Fruit fly (Drosophila melanogaster): ENCODE data around the gene CG31542.

Gene CG31542

DNA sequence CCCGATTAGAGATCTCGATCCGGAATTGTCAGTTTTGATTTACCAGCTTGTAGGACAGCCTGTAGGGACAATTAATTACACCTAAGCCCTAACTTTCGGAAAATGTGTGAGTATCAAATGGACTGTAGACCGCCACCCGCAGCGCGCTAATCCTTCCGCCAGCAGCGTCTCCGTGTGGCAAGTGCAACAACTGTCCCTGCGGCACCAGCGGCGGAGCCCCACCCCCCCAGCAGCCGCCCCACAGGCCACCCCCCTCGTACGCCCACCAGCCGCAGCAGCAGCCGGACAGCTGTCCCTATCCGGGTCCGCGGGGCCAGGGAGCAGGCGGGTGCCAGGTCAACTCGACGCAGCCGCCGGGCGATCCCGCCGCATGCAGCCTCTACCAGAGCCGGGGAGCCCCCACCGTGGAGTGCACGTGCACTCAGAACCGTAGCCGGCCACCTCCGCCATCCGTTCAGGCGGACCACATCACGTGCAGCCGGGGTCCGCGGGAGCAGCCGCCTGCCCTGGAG lies at the start of gene CG31542, which contains the start of gene CG34277:
Gene CG31542 (plus strand): TSS at position 51 of the 512 bp plus-strand sequence.
Gene CG34277 (plus strand): TSS at position 51 of the 512 bp plus-strand sequence.
- TF ChIP-seq CG8119 (GFP tag; IDR thresholded peaks at IDR 0.05), result no peak
- no peak for TF ChIP-seq CG6792 (GFP tag; optimal IDR thresholded peaks at IDR 0.05)
- no peak for TF ChIP-seq Ets21C (GFP tag; optimal IDR thresholded peaks at IDR 0.05)
- TF ChIP-seq CG10669 (GFP tag; optimal IDR thresholded peaks at IDR 0.05), result no peak
- TF ChIP-seq Blimp-1 (GFP tag; optimal IDR thresholded peaks at IDR 0.05), result no peak

dm6 chr3R:5320672-5321071 lies 48.7 kb upstream of the CG31542 start:
- no peak for TF ChIP-seq CG9139 (GFP tag; optimal IDR thresholded peaks at IDR 0.05)
- TF ChIP-seq Smox (GFP tag; optimal IDR thresholded peaks at IDR 0.05), result no peak
- TF ChIP-seq fkh (GFP tag; optimal IDR thresholded peaks at IDR 0.05), result peak; percentile 86
- peak; percentile 71 for TF ChIP-seq Eip78C (GFP tag)
- peak in 1 of 2 experiments; percentile 15 for TF ChIP-seq ss (GFP tag; optimal IDR thresholded peaks at IDR 0.05)
- TF ChIP-seq Sox14 (GFP tag; optimal IDR thresholded peaks at IDR 0.05), result peak; percentile 60
- TF ChIP-seq achi (GFP tag; optimal IDR thresholded peaks at IDR 0.05), result no peak
- no peak for TF ChIP-seq Lpt (GFP tag; optimal IDR thresholded peaks at IDR 0.05)
- TF ChIP-seq vri (GFP tag; optimal IDR thresholded peaks at IDR 0.05), result peak; percentile 60
- TF ChIP-seq topi (GFP tag; optimal IDR thresholded peaks at IDR 0.05), result no peak

dm6 chr3R:5322182-5322609 lies 47.1 kb upstream of the CG31542 start:
- no peak for TF ChIP-seq fd59A (GFP tag; optimal IDR thresholded peaks at IDR 0.05)
- TF ChIP-seq CG9139 (GFP tag; optimal IDR thresholded peaks at IDR 0.05), result no peak
- no peak for TF ChIP-seq eg (GFP tag; IDR thresholded peaks at IDR 0.05)
- no peak for TF ChIP-seq CG6854 (GFP tag; optimal IDR thresholded peaks at IDR 0.05)
- TF ChIP-seq CG6163 (GFP tag; IDR thresholded peaks at IDR 0.05), result no peak
- TF ChIP-seq CG6276 (GFP tag; optimal IDR thresholded peaks at IDR 0.05), result no peak
- no peak for TF ChIP-seq CG10669 (GFP tag; optimal IDR thresholded peaks at IDR 0.05)
- TF ChIP-seq fd85E (GFP tag; optimal IDR thresholded peaks at IDR 0.05), result no peak
- no peak for TF ChIP-seq Blimp-1 (GFP tag; optimal IDR thresholded peaks at IDR 0.05)
- no peak for TF ChIP-seq CG34406 (GFP tag; optimal IDR thresholded peaks at IDR 0.05)
- TF ChIP-seq Ets21C (GFP tag; optimal IDR thresholded peaks at IDR 0.05), result no peak
- no peak for TF ChIP-seq Ets96B (tag; optimal IDR thresholded peaks at IDR 0.05)
- no peak for TF ChIP-seq CG1621 (tag; optimal IDR thresholded peaks at IDR 0.05)
- no peak for TF ChIP-seq CG8632 (GFP tag; optimal IDR thresholded peaks at IDR 0.05)

dm6 chr3R:5323741-5324538 lies 45.4 kb upstream of the CG31542 start:
- TF ChIP-seq achi (GFP tag; optimal IDR thresholded peaks at IDR 0.05), result no peak
- peak; percentile 51 for TF ChIP-seq CG6276 (GFP tag; optimal IDR thresholded peaks at IDR 0.05)
- no peak for TF ChIP-seq lz (GFP tag; optimal IDR thresholded peaks at IDR 0.05)
- TF ChIP-seq CG6163 (GFP tag; IDR thresholded peaks at IDR 0.05), result peak; percentile 64; the same call in 2 of the 3 replicates
- no peak for TF ChIP-seq CG16779 (tag; optimal IDR thresholded peaks at IDR 0.05)
- no peak for TF ChIP-seq spab (GFP tag; optimal IDR thresholded peaks at IDR 0.05)
- no peak for TF ChIP-seq Gug (GFP tag; IDR thresholded peaks at IDR 0.05)
- no peak for TF ChIP-seq Hr39 (GFP tag; optimal IDR thresholded peaks at IDR 0.05)
- no peak for TF ChIP-seq CG8632 (GFP tag; optimal IDR thresholded peaks at IDR 0.05)
- TF ChIP-seq CG10631 (GFP tag; optimal IDR thresholded peaks at IDR 0.05), result peak; percentile 22
- TF ChIP-seq net (GFP tag; optimal IDR thresholded peaks at IDR 0.05), result peak; percentile 14
- no peak for TF ChIP-seq CG11762 (GFP tag; optimal IDR thresholded peaks at IDR 0.05; ENCODE audit: insufficient read depth)
- no peak for TF ChIP-seq CG11902 (GFP tag; optimal IDR thresholded peaks at IDR 0.05)
- TF ChIP-seq CG9139 (GFP tag; optimal IDR thresholded peaks at IDR 0.05), result peak; percentile 33
- TF ChIP-seq OdsH (GFP tag; optimal IDR thresholded peaks at IDR 0.05), result no peak
- no peak for TF ChIP-seq svp (GFP tag)
- peak; percentile 77 for TF ChIP-seq Eip78C (GFP tag)
- TF ChIP-seq CG10669 (GFP tag; optimal IDR thresholded peaks at IDR 0.05), result no peak
- peak; percentile 14 for TF ChIP-seq CG3919 (GFP tag; optimal IDR thresholded peaks at IDR 0.05)
- no peak for TF ChIP-seq Lpt (GFP tag; optimal IDR thresholded peaks at IDR 0.05)
- TF ChIP-seq Sox14 (GFP tag; optimal IDR thresholded peaks at IDR 0.05), result no peak
- TF ChIP-seq CG8319 (GFP tag; optimal IDR thresholded peaks at IDR 0.05), result no peak
- no peak for TF ChIP-seq Eip75B (GFP tag; optimal IDR thresholded peaks at IDR 0.05)
- TF ChIP-seq cyc (GFP tag; optimal IDR thresholded peaks at IDR 0.05), result no peak
- peak; percentile 51 for TF ChIP-seq fkh (GFP tag; optimal IDR thresholded peaks at IDR 0.05)
- peak; percentile 65 for TF ChIP-seq dsx (GFP tag; optimal IDR thresholded peaks at IDR 0.05; ENCODE audit: poor library complexity, severe bottlenecking)
- TF ChIP-seq CG32006 (GFP tag; optimal IDR thresholded peaks at IDR 0.05), result peak; percentile 79
- peak; percentile 19 for TF ChIP-seq CG4318 (GFP tag; optimal IDR thresholded peaks at IDR 0.05)

Measured in whole organism, prepupa.